Fruit fly (Drosophila melanogaster) whole organism, pupa: ENCODE data around the gene mthl8.

Experiments used
- CG10348 ChIP-seq: fragments of 200-800 bp; sonication (Bioruptor generic); IDR thresholded peaks from 2 replicates; pipeline ENCODE4 v1.3.6; 2022; ENCODE audit warnings: missing biosample characterization, missing genetic modification characterization
- CG12605 ChIP-seq: fragments of 200-800 bp; sonication (Bioruptor generic); IDR thresholded peaks from 2 replicates; pipeline ENCODE4 v1.3.6; 2022; ENCODE audit warnings: missing biosample characterization, missing genetic modification characterization
- CG13204 ChIP-seq: fragments of 200-800 bp; sonication (Bioruptor generic); optimal IDR thresholded peaks from 2 replicates; lab custom pipeline; 2018; ENCODE audit warnings: missing biosample characterization, mild to moderate bottlenecking, missing genetic modification characterization, moderate library complexity
- CG14655 ChIP-seq: fragments of 200-800 bp; sonication (Bioruptor generic); optimal IDR thresholded peaks from 3 replicates; lab custom pipeline; 2017; ENCODE audit warnings: mild to moderate bottlenecking, missing biosample characterization, missing genetic modification reagents, missing genetic modification characterization
- CG15710 ChIP-seq: fragments of 200-800 bp; sonication (Bioruptor generic); optimal IDR thresholded peaks from 2 replicates; lab custom pipeline; 2018; ENCODE audit warnings: missing biosample characterization, mild to moderate bottlenecking, missing genetic modification characterization, moderate library complexity
- CG17806 ChIP-seq: fragments of 200-800 bp; sonication (Bioruptor generic); optimal IDR thresholded peaks from 2 replicates; lab custom pipeline; 2018; ENCODE audit warnings: missing biosample characterization, mild to moderate bottlenecking, missing genetic modification characterization, moderate library complexity
- CG34367 ChIP-seq: fragments of 200-800 bp; sonication (Bioruptor generic); optimal IDR thresholded peaks from 2 replicates; lab custom pipeline; 2018; ENCODE audit warnings: missing biosample characterization, mild to moderate bottlenecking, missing genetic modification characterization
- CG4496 ChIP-seq: fragments of 200-800 bp; sonication (Bioruptor generic); IDR thresholded peaks from 3 replicates; pipeline ENCODE4 v1.3.6; 2022; ENCODE audit warnings: missing biosample characterization, missing genetic modification characterization
- CG8159 ChIP-seq: fragments of 200-800 bp; sonication (Bioruptor generic); optimal IDR thresholded peaks from 3 replicates; lab custom pipeline; 2018; ENCODE audit warnings: missing biosample characterization, mild to moderate bottlenecking, missing genetic modification characterization, moderate library complexity
- CG8301 ChIP-seq: fragments of 200-800 bp; sonication (Bioruptor generic); optimal IDR thresholded peaks from 2 replicates; lab custom pipeline; 2018; ENCODE audit warnings: missing biosample characterization, mild to moderate bottlenecking, missing genetic modification characterization
- D1 ChIP-seq: fragments of 200-800 bp; sonication (Bioruptor generic); optimal IDR thresholded peaks from 2 replicates; lab custom pipeline; 2018; ENCODE audit warnings: missing biosample characterization, mild to moderate bottlenecking, missing genetic modification characterization, moderate library complexity
- EcR ChIP-seq: fragments of 200-800 bp; sonication (Bioruptor generic); optimal IDR thresholded peaks from 3 replicates; lab custom pipeline; 2019; ENCODE audit warnings: missing biosample characterization, missing genetic modification characterization, mild to moderate bottlenecking, moderate library complexity, missing genetic modification reagents
- Pif1A ChIP-seq: fragments of 200-800 bp; sonication (Bioruptor generic); optimal IDR thresholded peaks from 3 replicates; lab custom pipeline; 2016; ENCODE audit warnings: missing biosample characterization, missing genetic modification characterization
- Pif1B ChIP-seq: fragments of 200-800 bp; sonication (Bioruptor generic); optimal IDR thresholded peaks from 3 replicates; lab custom pipeline; 2016; ENCODE audit warnings: missing biosample characterization, missing genetic modification characterization
- Snoo ChIP-seq: fragments of 200-800 bp; sonication (Bioruptor generic); optimal IDR thresholded peaks from 3 replicates; lab custom pipeline; 2017; ENCODE audit warnings: missing biosample characterization, mild to moderate bottlenecking, missing genetic modification characterization, inconsistent platforms
- fd96Ca ChIP-seq: fragments of 200-800 bp; sonication (Bioruptor generic); IDR thresholded peaks from 3 replicates; pipeline ENCODE4 v1.3.6; 2022; ENCODE audit warnings: missing biosample characterization, missing genetic modification characterization
- gl ChIP-seq: fragments of 200-800 bp; sonication (Bioruptor generic); optimal IDR thresholded peaks from 2 replicates; lab custom pipeline; 2018; ENCODE audit warnings: missing biosample characterization, mild to moderate bottlenecking, missing genetic modification characterization

mthl8 gene

dm6 chr3L:75232-75631 lies 53.0 kb downstream of the mthl8 start, which contains the start of gene CG13405:
CG13405 (minus strand) TSS chr3L:75332.
- TF ChIP-seq CG10348 (GFP tag; lab: Robert Waterston, UW) (no peak), D1 (no peak), EcR (no peak), CG12605 (no peak), gl (tag; lab: Kevin White, UChicago) (no peak), Pif1B (GFP tag; lab: Kevin White, UChicago) (no peak), CG4496 (GFP tag; lab: Robert Waterston, UW) (no peak), CG8301 (tag; lab: Kevin White, UChicago) (no peak), CG14655 (GFP tag; lab: Kevin White, UChicago) (no peak), fd96Ca (GFP tag; lab: Robert Waterston, UW) (no peak), CG34367 (no peak), Snoo (no peak), CG17806 (no peak), CG8159 (tag; lab: Kevin White, UChicago) (no peak), CG13204 (GFP tag; lab: Kevin White, UChicago) (no peak), CG15710 (tag; lab: Kevin White, UChicago) (no peak), Pif1A (GFP tag; lab: Kevin White, UChicago) (no peak)
